Fruit fly (Drosophila melanogaster): ENCODE data around the gene Osi23.

- no peak for TF ChIP-seq eve (GFP tag; optimal IDR thresholded peaks at IDR 0.05)
- TF ChIP-seq zf30C (GFP tag; optimal IDR thresholded peaks at IDR 0.05), result no peak
- no peak for TF ChIP-seq CG13123 (GFP tag; optimal IDR thresholded peaks at IDR 0.05)
- no peak for TF ChIP-seq insv (GFP tag; optimal IDR thresholded peaks at IDR 0.05)
- no peak for TF ChIP-seq schlank (tag; optimal IDR thresholded peaks at IDR 0.05)
- TF ChIP-seq CTCF (GFP tag; optimal IDR thresholded peaks at IDR 0.05), result no peak
- no peak for TF ChIP-seq sc (optimal IDR thresholded peaks at IDR 0.05)
- no peak for TF ChIP-seq sc (GFP tag; optimal IDR thresholded peaks at IDR 0.05)
- no peak for TF ChIP-seq CG6683 (GFP tag; optimal IDR thresholded peaks at IDR 0.05)
- no peak for TF ChIP-seq Camta (GFP tag; optimal IDR thresholded peaks at IDR 0.05)
- TF ChIP-seq Lpt (GFP tag; optimal IDR thresholded peaks at IDR 0.05), result no peak
- TF ChIP-seq CG2116 (GFP tag; optimal IDR thresholded peaks at IDR 0.05), result no peak
- no peak for TF ChIP-seq Dad (GFP tag; optimal IDR thresholded peaks at IDR 0.05)
- TF ChIP-seq run (tag; optimal IDR thresholded peaks at IDR 0.05), result no peak
Measured at dm6 chr3R:30431258-30432114, 13.4 kb downstream of the Osi23 start, which contains the start of gene CG15534.

All from whole organism, embryonic.